Worm (Caenorhabditis elegans): ENCODE data around the gene F16B12.4.
A peak's percentile ranks its signal among the peaks of the same experiment; 100 is the strongest.

F16B12.4 gene

ce11 chrX:14134883-14135282 is 36.4 kb upstream of the F16B12.4 start:
- TF ChIP-seq unc-39 (tag; optimal IDR thresholded peaks at IDR 0.05) (no peak), lin-13 (tag; optimal IDR thresholded peaks at IDR 0.05) (no peak), nhr-28 (tag; optimal IDR thresholded peaks at IDR 0.05) (no peak), sem-2 (GFP tag; optimal IDR thresholded peaks at IDR 0.05) (no peak), ceh-39 (tag; optimal IDR thresholded peaks at IDR 0.05) (no peak), sptf-1 (tag; optimal IDR thresholded peaks at IDR 0.05) (no peak), lin-32 (GFP tag; optimal IDR thresholded peaks at IDR 0.05) (no peak), pha-4 (tag; optimal IDR thresholded peaks at IDR 0.05) (no peak), unc-120 (tag; optimal IDR thresholded peaks at IDR 0.05; ENCODE audit: poor library complexity, severe bottlenecking) (no peak)

DNA sequence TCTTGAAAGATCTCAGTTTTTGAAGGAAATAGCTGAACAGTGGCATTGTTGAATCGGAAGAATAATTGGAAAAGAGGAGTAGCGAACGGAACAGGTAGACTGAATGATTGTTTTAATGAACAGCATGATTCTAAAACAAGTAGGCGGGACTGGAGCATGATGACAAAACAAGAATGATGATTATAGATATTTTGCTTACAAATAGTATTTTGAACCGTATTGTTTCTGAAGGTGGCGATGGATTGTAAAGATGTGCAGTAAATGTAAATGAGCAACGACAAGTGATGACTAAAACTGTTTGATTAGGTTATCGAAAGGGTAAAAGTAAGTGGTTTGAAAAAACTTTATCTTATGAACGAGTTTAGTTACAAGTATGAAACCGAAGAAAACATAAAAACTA is 35.8 kb upstream of the F16B12.4 start, which contains the start of gene F28H6.8:
Gene F28H6.8 (minus strand): TSS at position 101 of the 400 bp plus-strand sequence.
- no peak for TF ChIP-seq mab-5 (tag; optimal IDR thresholded peaks at IDR 0.05)

DNA sequence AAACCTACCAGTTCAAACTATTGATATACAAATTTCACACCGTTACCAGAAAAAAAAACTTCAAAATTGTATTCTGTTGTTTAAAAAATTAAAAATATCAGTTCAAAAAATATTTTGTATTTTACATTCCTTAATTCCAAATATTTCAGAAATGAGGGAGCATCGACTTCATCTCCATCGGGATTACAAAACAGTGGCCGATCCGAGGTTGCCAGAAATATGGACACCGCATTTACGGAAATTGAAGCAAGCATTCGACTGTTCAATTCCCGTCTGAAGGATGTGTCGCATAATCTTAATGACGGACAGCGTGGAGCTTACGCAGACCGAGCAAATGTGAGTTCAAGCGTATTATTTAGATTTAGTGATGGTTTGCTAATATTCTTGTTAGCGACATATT is 34.2 kb upstream of the F16B12.4 start:
- TF ChIP-seq mep-1 (tag; optimal IDR thresholded peaks at IDR 0.05) (no peak), unc-62 (GFP tag; optimal IDR thresholded peaks at IDR 0.05) (no peak)

DNA sequence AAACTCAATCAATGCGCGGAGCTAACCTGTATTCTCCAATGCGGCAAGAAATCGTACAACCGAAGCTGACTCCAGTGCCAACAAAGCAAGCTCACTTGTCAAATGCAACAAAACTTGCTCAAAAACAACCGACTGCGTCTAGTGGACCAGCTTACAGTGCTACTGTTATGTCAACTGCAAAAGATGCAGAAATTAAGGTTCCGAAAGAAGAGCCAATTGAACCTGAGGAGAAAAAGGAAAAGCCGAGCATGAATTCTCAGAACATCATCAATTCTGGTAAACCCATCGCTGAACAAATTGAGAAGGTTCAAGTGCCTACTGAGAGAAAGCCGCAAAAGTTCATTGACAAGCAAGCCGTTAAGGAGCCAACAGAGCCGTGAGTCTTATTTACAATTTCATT is 33.0 kb upstream of the F16B12.4 start:
- TF ChIP-seq nhr-12 (tag; optimal IDR thresholded peaks at IDR 0.05), result no peak
- TF ChIP-seq zip-8 (tag; optimal IDR thresholded peaks at IDR 0.05), result no peak
- no peak for TF ChIP-seq bed-3 (GFP tag; optimal IDR thresholded peaks at IDR 0.05)
- no peak for TF ChIP-seq nhr-76 (tag; optimal IDR thresholded peaks at IDR 0.05)
- no peak for TF ChIP-seq mep-1 (tag; optimal IDR thresholded peaks at IDR 0.05)
- no peak for TF ChIP-seq ces-1 (GFP tag; optimal IDR thresholded peaks at IDR 0.05)
- TF ChIP-seq lsy-2 (tag; optimal IDR thresholded peaks at IDR 0.05), result no peak
- TF ChIP-seq ceh-43 (GFP tag; optimal IDR thresholded peaks at IDR 0.05), result no peak

DNA sequence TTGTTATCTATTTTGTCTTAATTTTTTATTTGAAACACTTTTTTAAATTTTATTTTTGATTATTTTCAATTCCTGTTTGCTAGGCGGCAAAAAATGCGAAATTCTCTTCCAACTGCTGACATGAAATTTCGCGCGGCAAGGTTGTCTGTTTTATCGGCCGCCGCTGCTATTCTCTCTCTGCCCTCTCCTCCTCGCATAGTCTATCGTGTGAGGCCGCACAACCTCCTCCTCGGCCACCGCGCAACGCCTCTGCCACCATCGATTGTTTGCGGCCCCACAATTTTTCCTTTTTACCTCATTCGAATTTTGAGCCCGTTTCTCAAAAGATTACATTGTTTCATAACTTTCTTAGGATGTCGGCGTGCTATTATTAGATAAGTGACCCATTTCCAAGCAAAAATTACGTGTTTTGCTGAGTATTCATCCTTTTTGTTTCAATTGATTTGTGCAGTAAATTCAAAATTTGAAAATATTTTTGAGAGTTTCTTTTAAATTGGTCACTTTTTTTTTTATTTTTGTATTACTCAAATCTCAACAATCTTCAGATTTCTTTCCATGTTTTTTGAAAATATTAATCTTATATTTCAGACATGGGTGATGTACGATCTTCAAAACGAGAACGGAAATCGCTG is 28.9 kb upstream of the F16B12.4 start, which contains the start of gene F28H6.4:
Gene F28H6.4 (plus strand): TSS at position 582 of the 632 bp plus-strand sequence.
- TF ChIP-seq ces-1 (GFP tag; optimal IDR thresholded peaks at IDR 0.05) (no peak), sptf-1 (tag; optimal IDR thresholded peaks at IDR 0.05) (peak; percentile 3)

ce11 chrX:14125870-14126269 is 27.4 kb upstream of the F16B12.4 start, which contains the start of gene F28H6.6:
TSS of gene F28H6.6 (minus strand) at chrX:14125879.
- TF ChIP-seq tbx-8 (GFP tag; optimal IDR thresholded peaks at IDR 0.05) (no peak), mab-5 (tag; optimal IDR thresholded peaks at IDR 0.05) (no peak), flh-1 (GFP tag; optimal IDR thresholded peaks at IDR 0.05) (no peak), nhr-76 (tag; optimal IDR thresholded peaks at IDR 0.05) (no peak), sem-2 (GFP tag; optimal IDR thresholded peaks at IDR 0.05) (no peak), zip-8 (tag; optimal IDR thresholded peaks at IDR 0.05) (no peak), elt-1 (tag; optimal IDR thresholded peaks at IDR 0.05; ENCODE audit: borderline replicate concordance, insufficient read depth) (no peak), pha-4 (tag; optimal IDR thresholded peaks at IDR 0.05) (no peak)

- TF ChIP-seq mls-2 (tag; optimal IDR thresholded peaks at IDR 0.05) (no peak), nhr-12 (tag; optimal IDR thresholded peaks at IDR 0.05) (no peak), ceh-43 (GFP tag; optimal IDR thresholded peaks at IDR 0.05) (no peak), ham-2 (GFP tag; optimal IDR thresholded peaks at IDR 0.05) (no peak), nhr-28 (tag; optimal IDR thresholded peaks at IDR 0.05) (no peak), bed-3 (GFP tag; optimal IDR thresholded peaks at IDR 0.05) (no peak), M03D4.4 (tag; optimal IDR thresholded peaks at IDR 0.05) (no peak), ceh-83 (GFP tag; optimal IDR thresholded peaks at IDR 0.05) (no peak), mab-5 (tag; optimal IDR thresholded peaks at IDR 0.05) (no peak)
Observed at ce11 chrX:14118762-14119161, 20.3 kb upstream of the F16B12.4 start.

Data from whole organism, mixed stage, embryonic.